Fruit fly (Drosophila melanogaster) whole organism, wandering third instar larva: ENCODE results near the gene CG6287.

Source experiments
- Myc ChIP-seq: fragments of >200 bp; optimal IDR thresholded peaks from 2 replicates; lab custom pipeline; 2017
- dsf ChIP-seq: sonication (Bioruptor generic); optimal IDR thresholded peaks from 2 replicates; lab custom pipeline; 2016; ENCODE audit warnings: missing biosample characterization, missing genetic modification characterization, borderline replicate concordance
- usp ChIP-seq: fragments of >200 bp; optimal IDR thresholded peaks from 2 replicates; lab custom pipeline; 2017; ENCODE audit warnings: missing biosample characterization, missing genetic modification characterization

DNA sequence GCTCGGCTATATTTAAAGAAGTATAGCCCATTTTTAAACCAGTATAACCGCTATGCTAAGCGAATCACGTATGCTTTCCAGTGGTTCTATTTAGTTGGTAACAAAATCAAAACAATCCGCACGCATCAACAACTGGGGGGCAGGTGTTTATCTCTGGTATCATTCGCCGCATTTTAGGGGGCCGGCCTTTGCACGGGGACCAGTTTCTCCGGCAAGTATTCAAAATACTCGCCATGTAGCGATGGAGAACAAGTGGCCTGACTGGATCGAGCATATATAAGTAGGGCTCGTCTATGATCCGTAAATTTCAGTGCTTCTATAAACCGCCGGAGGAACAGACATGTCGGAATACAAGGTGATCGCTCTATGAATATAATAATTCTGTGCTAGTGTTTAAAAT is 19.4 kb downstream of the CG6287 start, which contains the start of gene hgo:
- TF ChIP-seq dsf (GFP tag; lab: Kevin White, UChicago) = no peak
- no peak for TF ChIP-seq usp
- TF ChIP-seq Myc (lab: Kevin White, UChicago) = no peak
